Worm (Caenorhabditis elegans): Measurements from ENCODE around the gene sws-1.

DNA sequence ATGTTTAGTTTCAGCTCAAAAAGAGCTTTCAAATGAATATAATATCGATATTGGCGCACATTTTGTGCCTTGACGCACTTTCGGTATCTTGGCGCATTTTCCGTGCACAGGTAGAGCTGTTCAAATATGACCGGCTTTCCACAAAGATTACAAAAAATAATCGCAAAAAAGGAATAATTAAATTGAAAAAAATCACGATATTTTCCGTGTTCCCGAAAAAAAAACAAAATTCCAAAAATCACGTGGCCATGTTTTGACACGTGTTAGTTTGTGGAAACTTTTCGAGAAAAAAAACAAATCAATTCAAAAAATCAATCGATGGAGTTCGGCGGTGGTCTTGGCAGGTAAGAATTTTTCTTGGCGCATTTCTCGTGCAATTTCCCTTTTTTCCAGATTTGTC is 44.9 kb upstream of the sws-1 start, which contains the start of gene Y39B6A.25:
- TF ChIP-seq B0310.2 (tag; optimal IDR thresholded peaks at IDR 0.05) (no peak), ama-1 (optimal IDR thresholded peaks at IDR 0.05) (no peak), hnd-1 (tag; optimal IDR thresholded peaks at IDR 0.05) (no peak), F13C5.2 (tag; optimal IDR thresholded peaks at IDR 0.05) (no peak)
